Worm (Caenorhabditis elegans) whole organism, midembryonic: ENCODE data around the gene C10F3.7.

Experiments
- klf-2 ChIP-seq: fragments of 200-800 bp; sonication (Bioruptor generic); conservative IDR thresholded peaks from 2 replicates; pipeline ENCODE4 v1.3.6; 2022; ENCODE audit warnings: missing genetic modification reagents, missing genetic modification characterization, missing compliant biosample characterization
- ztf-29 ChIP-seq: fragments of 200-800 bp; sonication (Bioruptor generic); IDR thresholded peaks from 2 replicates; pipeline ENCODE4 v1.3.6; 2022; ENCODE audit warnings: missing genetic modification reagents, missing genetic modification characterization, missing compliant biosample characterization

DNA sequence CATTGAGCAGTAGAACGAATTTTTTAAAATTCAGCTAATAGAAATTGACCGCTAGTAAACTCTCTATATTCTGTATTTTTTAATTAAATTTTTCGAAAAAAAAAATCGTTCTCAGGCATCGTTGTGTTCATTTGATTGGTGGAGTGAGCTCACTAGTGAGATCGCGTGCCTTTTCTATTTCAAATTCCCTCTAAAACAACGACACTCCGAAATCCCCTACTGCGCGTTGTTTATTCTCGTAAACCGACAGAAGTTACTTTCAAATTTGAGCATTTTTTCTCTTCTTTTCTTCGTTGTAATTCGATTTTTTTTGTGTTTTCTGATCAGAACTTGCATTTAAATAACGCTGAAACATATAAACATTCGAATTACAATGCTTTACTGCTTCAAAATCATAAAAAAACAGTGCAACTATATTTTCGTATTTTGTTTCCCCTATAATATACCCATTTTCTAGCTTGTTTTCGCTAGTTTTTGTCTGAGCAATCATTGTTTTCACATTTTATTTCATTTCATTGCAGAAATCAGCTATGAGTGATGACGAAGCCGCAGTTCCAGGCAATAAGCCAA is 47.1 kb downstream of the C10F3.7 start, which contains the start of gene syf-3:
- no peak for TF ChIP-seq ztf-29 (GFP tag; lab: Robert Waterston, UW)
- TF ChIP-seq klf-2 (GFP tag; lab: Robert Waterston, UW): no peak
